Worm (Caenorhabditis elegans): ENCODE measurements around the gene C24A3.1.

C24A3.1 gene

ce11 chrX:8997450-8998075, 1.3 kb upstream of the C24A3.1 start, which contains the start of gene C24A3.2:
Gene C24A3.2 (plus strand): TSS chrX:8997500.
- TF ChIP-seq hmbx-1 (tag; optimal IDR thresholded peaks at IDR 0.05) (no peak), ceh-36 (tag; optimal IDR thresholded peaks at IDR 0.05) (no peak), tbx-37 (GFP tag; conservative IDR thresholded peaks at IDR 0.05) (no peak), ama-1 (optimal IDR thresholded peaks at IDR 0.05) (no peak), aly-1 (tag; optimal IDR thresholded peaks at IDR 0.05) (no peak), flt-1 (GFP tag; IDR thresholded peaks at IDR 0.05) (no peak), tra-4 (tag; optimal IDR thresholded peaks at IDR 0.05) (no peak), F13C5.2 (tag; optimal IDR thresholded peaks at IDR 0.05) (no peak), B0310.2 (tag; optimal IDR thresholded peaks at IDR 0.05) (no peak), sea-1 (GFP tag; conservative IDR thresholded peaks at IDR 0.05) (no peak), hnd-1 (tag; optimal IDR thresholded peaks at IDR 0.05) (no peak), hmg-4 (GFP tag; optimal IDR thresholded peaks at IDR 0.05) (no peak), pes-1 (GFP tag; IDR thresholded peaks at IDR 0.05) (no peak)

DNA sequence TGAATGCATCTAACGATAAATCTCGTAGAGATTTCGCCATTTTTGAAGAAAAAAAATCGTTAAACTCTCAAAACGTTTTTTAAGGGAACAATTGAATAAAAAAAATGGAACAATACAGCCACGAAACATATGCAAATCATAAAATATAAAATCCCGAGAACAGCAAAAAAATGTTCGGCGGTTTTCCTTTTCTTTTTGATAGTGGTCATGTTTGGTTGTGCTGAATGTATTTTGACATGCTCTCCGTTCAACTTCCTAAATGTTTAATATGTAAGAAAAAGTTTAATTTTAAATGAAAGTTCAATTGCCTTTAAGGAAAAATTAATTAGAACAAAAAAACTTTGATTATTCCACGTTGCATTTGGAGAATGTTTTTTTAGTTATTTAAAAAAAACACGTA, 11.5 kb downstream of the C24A3.1 start, which contains the start of gene C24A3.9:
C24A3.9 (minus strand) TSS at position 101 of the 400 bp plus-strand sequence.
- TF ChIP-seq pes-1 (GFP tag; IDR thresholded peaks at IDR 0.05) (no peak), scrt-1 (GFP tag; IDR thresholded peaks at IDR 0.05) (no peak)

- TF ChIP-seq hnd-1 (tag; optimal IDR thresholded peaks at IDR 0.05) (no peak), ceh-36 (tag; optimal IDR thresholded peaks at IDR 0.05) (no peak), aly-1 (tag; optimal IDR thresholded peaks at IDR 0.05) (no peak), pes-1 (GFP tag; IDR thresholded peaks at IDR 0.05) (no peak), ets-7 (tag; optimal IDR thresholded peaks at IDR 0.05) (no peak), tra-4 (tag; optimal IDR thresholded peaks at IDR 0.05) (no peak), tbx-11 (GFP tag; IDR thresholded peaks at IDR 0.05) (no peak), hmbx-1 (tag; optimal IDR thresholded peaks at IDR 0.05) (no peak), sea-1 (GFP tag; conservative IDR thresholded peaks at IDR 0.05) (no peak), ceh-13 (GFP tag; optimal IDR thresholded peaks at IDR 0.05) (no peak)
These were observed 12.6 kb downstream of the C24A3.1 start for ce11 chrX:9011471-9011870.

DNA sequence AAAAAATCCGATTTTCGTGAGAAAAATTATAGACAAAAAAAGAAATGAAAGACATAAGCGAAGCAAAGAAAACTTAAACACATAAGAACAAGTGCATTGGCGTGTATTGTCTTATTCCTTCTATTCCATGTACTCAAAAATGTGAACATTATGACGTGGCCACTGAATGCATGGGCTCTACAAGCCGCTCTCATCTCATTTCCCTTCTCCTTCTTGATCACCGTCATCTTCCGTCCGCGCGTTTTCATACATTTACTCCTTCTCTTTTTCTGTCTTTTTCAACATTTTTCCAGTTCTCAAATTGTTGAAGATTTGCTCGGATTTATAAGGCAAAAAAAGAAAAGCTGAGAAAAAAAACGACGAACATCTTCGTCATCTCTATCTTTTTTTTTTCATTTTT, 15.6 kb downstream of the C24A3.1 start:
- no peak for TF ChIP-seq ama-1 (optimal IDR thresholded peaks at IDR 0.05)
- TF ChIP-seq sea-1 (GFP tag; conservative IDR thresholded peaks at IDR 0.05), result no peak
- no peak for TF ChIP-seq hmg-4 (GFP tag; optimal IDR thresholded peaks at IDR 0.05)
- no peak for TF ChIP-seq B0310.2 (tag; optimal IDR thresholded peaks at IDR 0.05)
- no peak for TF ChIP-seq hnd-1 (tag; optimal IDR thresholded peaks at IDR 0.05)
- no peak for TF ChIP-seq tra-4 (tag; optimal IDR thresholded peaks at IDR 0.05)
- no peak for TF ChIP-seq F13C5.2 (tag; optimal IDR thresholded peaks at IDR 0.05)
- TF ChIP-seq tbx-11 (GFP tag; IDR thresholded peaks at IDR 0.05), result no peak
- TF ChIP-seq aly-1 (tag; optimal IDR thresholded peaks at IDR 0.05), result no peak
- TF ChIP-seq ceh-36 (tag; optimal IDR thresholded peaks at IDR 0.05), result no peak
- TF ChIP-seq ceh-13 (GFP tag; optimal IDR thresholded peaks at IDR 0.05), result no peak
- no peak for TF ChIP-seq scrt-1 (GFP tag; IDR thresholded peaks at IDR 0.05)
- TF ChIP-seq hmbx-1 (tag; optimal IDR thresholded peaks at IDR 0.05), result no peak
- TF ChIP-seq pes-1 (GFP tag; IDR thresholded peaks at IDR 0.05), result no peak
- no peak for TF ChIP-seq ets-7 (tag; optimal IDR thresholded peaks at IDR 0.05)
- no peak for TF ChIP-seq tbx-37 (GFP tag; conservative IDR thresholded peaks at IDR 0.05)
- TF ChIP-seq flt-1 (GFP tag; IDR thresholded peaks at IDR 0.05), result no peak

- no peak for TF ChIP-seq ets-7 (tag; optimal IDR thresholded peaks at IDR 0.05)
- TF ChIP-seq tbx-11 (GFP tag; IDR thresholded peaks at IDR 0.05), result no peak
- no peak for TF ChIP-seq ceh-13 (GFP tag; optimal IDR thresholded peaks at IDR 0.05)
- TF ChIP-seq tra-4 (tag; optimal IDR thresholded peaks at IDR 0.05), result no peak
- no peak for TF ChIP-seq sea-1 (GFP tag; conservative IDR thresholded peaks at IDR 0.05)
- TF ChIP-seq aly-1 (tag; optimal IDR thresholded peaks at IDR 0.05), result no peak
- TF ChIP-seq F13C5.2 (tag; optimal IDR thresholded peaks at IDR 0.05), result no peak
- no peak for TF ChIP-seq scrt-1 (GFP tag; IDR thresholded peaks at IDR 0.05)
- no peak for TF ChIP-seq tbx-37 (GFP tag; conservative IDR thresholded peaks at IDR 0.05)
- no peak for TF ChIP-seq hnd-1 (tag; optimal IDR thresholded peaks at IDR 0.05)
- no peak for TF ChIP-seq hmg-4 (GFP tag; optimal IDR thresholded peaks at IDR 0.05)
- no peak for TF ChIP-seq hmbx-1 (tag; optimal IDR thresholded peaks at IDR 0.05)
- TF ChIP-seq flt-1 (GFP tag; IDR thresholded peaks at IDR 0.05), result no peak
- TF ChIP-seq ceh-36 (tag; optimal IDR thresholded peaks at IDR 0.05), result no peak
These were observed 16.5 kb downstream of the C24A3.1 start, which contains the start of gene T25B6.4 for ce11 chrX:9015420-9015819. Gene T25B6.4 (plus strand): TSS chrX:9015720.

- no peak for TF ChIP-seq pes-1 (GFP tag; IDR thresholded peaks at IDR 0.05)
- TF ChIP-seq ets-7 (tag; optimal IDR thresholded peaks at IDR 0.05), result no peak
These were observed 22.8 kb downstream of the C24A3.1 start, which contains the start of gene T25B6.5 for ce11 chrX:9021645-9022044. Gene T25B6.5 (minus strand): TSS chrX:9021745.

- TF ChIP-seq F13C5.2 (tag; optimal IDR thresholded peaks at IDR 0.05) (no peak), ama-1 (optimal IDR thresholded peaks at IDR 0.05) (no peak), scrt-1 (GFP tag; IDR thresholded peaks at IDR 0.05) (no peak), sea-1 (GFP tag; conservative IDR thresholded peaks at IDR 0.05) (no peak)
These were observed 23.9 kb downstream of the C24A3.1 start, which contains the start of gene T25B6.6 for ce11 chrX:9022779-9023178. Gene T25B6.6 (minus strand): TSS chrX:9022879.

ce11 chrX:9023816-9024215, 24.9 kb downstream of the C24A3.1 start:
- no peak for TF ChIP-seq B0310.2 (tag; optimal IDR thresholded peaks at IDR 0.05)
- no peak for TF ChIP-seq F13C5.2 (tag; optimal IDR thresholded peaks at IDR 0.05)
- no peak for TF ChIP-seq ceh-13 (GFP tag; optimal IDR thresholded peaks at IDR 0.05)
- TF ChIP-seq ama-1 (optimal IDR thresholded peaks at IDR 0.05), result no peak
- no peak for TF ChIP-seq tra-4 (tag; optimal IDR thresholded peaks at IDR 0.05)
- no peak for TF ChIP-seq aly-1 (tag; optimal IDR thresholded peaks at IDR 0.05)
- TF ChIP-seq tbx-37 (GFP tag; conservative IDR thresholded peaks at IDR 0.05), result no peak
- no peak for TF ChIP-seq scrt-1 (GFP tag; IDR thresholded peaks at IDR 0.05)
- TF ChIP-seq tbx-11 (GFP tag; IDR thresholded peaks at IDR 0.05), result no peak
- no peak for TF ChIP-seq sea-1 (GFP tag; conservative IDR thresholded peaks at IDR 0.05)
- TF ChIP-seq hnd-1 (tag; optimal IDR thresholded peaks at IDR 0.05), result no peak
